Worm (Caenorhabditis elegans) whole organism, late embryonic: Measurements from ENCODE around the gene atg-13.

Experiments
- F13H6.1 ChIP-seq: sonication (generic microtip); optimal IDR thresholded peaks from 2 replicates; lab custom pipeline; 2016; ENCODE audit warnings: missing genetic modification characterization, missing compliant biosample characterization
- K02D7.2 ChIP-seq: sonication (generic microtip); optimal IDR thresholded peaks from 2 replicates; lab custom pipeline; 2017; ENCODE audit warnings: mild to moderate bottlenecking, missing genetic modification characterization, missing compliant biosample characterization
- Y22D7AL.16 ChIP-seq: sonication (generic microtip); optimal IDR thresholded peaks from 2 replicates; lab custom pipeline; 2016; ENCODE audit warnings: missing genetic modification characterization, missing compliant biosample characterization
- ahr-1 ChIP-seq: sonication (generic microtip); optimal IDR thresholded peaks from 2 replicates; lab custom pipeline; 2016; ENCODE audit warnings: missing genetic modification characterization, missing compliant biosample characterization
- ceh-19 ChIP-seq: fragments of 200-800 bp; sonication (Bioruptor generic); optimal IDR thresholded peaks from 2 replicates; lab custom pipeline; 2018; ENCODE audit warnings: mild to moderate bottlenecking, missing genetic modification characterization, missing compliant biosample characterization
- ceh-24 ChIP-seq: sonication (generic microtip); optimal IDR thresholded peaks from 2 replicates; lab custom pipeline; 2016; ENCODE audit warnings: mild to moderate bottlenecking, missing genetic modification characterization, missing compliant biosample characterization
- ceh-30 ChIP-seq: fragments of 150-350 bp; optimal IDR thresholded peaks from 2 replicates; lab custom pipeline; 2014; ENCODE audit warnings: missing biosample characterization, missing genetic modification characterization
- ceh-34 ChIP-seq: sonication (generic microtip); optimal IDR thresholded peaks from 2 replicates; lab custom pipeline; 2016; ENCODE audit warnings: mild to moderate bottlenecking, missing genetic modification characterization, missing compliant biosample characterization
- ceh-45 ChIP-seq: fragments of 200-800 bp; sonication (Bioruptor generic); IDR thresholded peaks from 2 replicates; pipeline ENCODE4 v1.3.6; 2022; ENCODE audit warnings: missing genetic modification reagents, missing genetic modification characterization, missing compliant biosample characterization
- ceh-9 ChIP-seq: sonication (generic microtip); optimal IDR thresholded peaks from 2 replicates; lab custom pipeline; 2016; ENCODE audit warnings: mild to moderate bottlenecking, missing genetic modification characterization, inconsistent platforms, missing compliant biosample characterization
- dmd-4 ChIP-seq: sonication (generic microtip); optimal IDR thresholded peaks from 2 replicates; lab custom pipeline; 2016; ENCODE audit warnings: borderline replicate concordance, missing genetic modification characterization, missing compliant biosample characterization
- dve-1 ChIP-seq: sonication (generic microtip); optimal IDR thresholded peaks from 2 replicates; lab custom pipeline; 2017; ENCODE audit warnings: antibody characterized with exemption, mild to moderate bottlenecking, missing genetic modification characterization, missing compliant biosample characterization
- elt-4 ChIP-seq: sonication (generic microtip); optimal IDR thresholded peaks from 2 replicates; lab custom pipeline; 2016; ENCODE audit warnings: missing genetic modification characterization, missing compliant biosample characterization
- ets-4 ChIP-seq: sonication (generic microtip); optimal IDR thresholded peaks from 2 replicates; lab custom pipeline; 2016; ENCODE audit warnings: missing genetic modification characterization, missing compliant biosample characterization
- fax-1 ChIP-seq: sonication (generic microtip); optimal IDR thresholded peaks from 2 replicates; lab custom pipeline; 2016; ENCODE audit warnings: missing genotype, missing genetic modification characterization, missing compliant biosample characterization
- fkh-10 ChIP-seq: fragments of 150-350 bp; optimal IDR thresholded peaks from 2 replicates; lab custom pipeline; 2014; ENCODE audit warnings: missing biosample characterization, missing genetic modification reagents, missing genetic modification characterization
- gmeb-2 ChIP-seq: sonication (generic microtip); optimal IDR thresholded peaks from 2 replicates; lab custom pipeline; 2016; ENCODE audit warnings: missing genetic modification characterization, inconsistent platforms, missing compliant biosample characterization
- hlh-15 ChIP-seq: sonication (generic microtip); optimal IDR thresholded peaks from 2 replicates; lab custom pipeline; 2016; ENCODE audit warnings: missing genetic modification characterization, missing compliant biosample characterization
- hlh-30 ChIP-seq: sonication (generic microtip); optimal IDR thresholded peaks from 2 replicates; lab custom pipeline; 2017; ENCODE audit warnings: antibody characterized with exemption, missing genetic modification characterization, missing compliant biosample characterization; ENCODE audit not compliant: insufficient read depth
- hlh-8 ChIP-seq: sonication (generic microtip); optimal IDR thresholded peaks from 2 replicates; lab custom pipeline; 2016; ENCODE audit warnings: missing genotype, missing genetic modification characterization, missing compliant biosample characterization
- lim-6 ChIP-seq: sonication (generic microtip); optimal IDR thresholded peaks from 2 replicates; lab custom pipeline; 2016; ENCODE audit warnings: missing genetic modification characterization, missing compliant biosample characterization
- lin-11 ChIP-seq: fragments of 200-800 bp; sonication (Bioruptor generic); optimal IDR thresholded peaks from 2 replicates; lab custom pipeline; 2018; ENCODE audit warnings: mild to moderate bottlenecking, missing genetic modification characterization, missing compliant biosample characterization
- madf-2 ChIP-seq: sonication (generic microtip); optimal IDR thresholded peaks from 2 replicates; lab custom pipeline; 2017; ENCODE audit warnings: missing genetic modification characterization, missing compliant biosample characterization
- nhr-232 ChIP-seq: sonication (generic microtip); optimal IDR thresholded peaks from 2 replicates; lab custom pipeline; 2016; ENCODE audit warnings: missing genetic modification characterization, missing compliant biosample characterization
- pag-3 ChIP-seq: sonication (generic microtip); optimal IDR thresholded peaks from 2 replicates; lab custom pipeline; 2016; ENCODE audit warnings: missing compliant biosample characterization, missing genetic modification characterization, borderline replicate concordance
- pax-1 ChIP-seq: fragments of 150-350 bp; optimal IDR thresholded peaks from 2 replicates; lab custom pipeline; 2014; ENCODE audit warnings: missing biosample characterization, missing genetic modification characterization
- pha-2 ChIP-seq: sonication (generic microtip); optimal IDR thresholded peaks from 2 replicates; lab custom pipeline; 2017; ENCODE audit warnings: mild to moderate bottlenecking, missing genetic modification characterization, missing compliant biosample characterization
- pqm-1 ChIP-seq: sonication (generic microtip); optimal IDR thresholded peaks from 2 replicates; lab custom pipeline; 2016; ENCODE audit warnings: missing genetic modification characterization, missing compliant biosample characterization
- sdc-2 ChIP-seq: sonication (generic microtip); optimal IDR thresholded peaks from 2 replicates; lab custom pipeline; 2016; ENCODE audit warnings: missing genotype, missing genetic modification characterization, missing compliant biosample characterization
- syd-9 ChIP-seq: sonication (generic microtip); optimal IDR thresholded peaks from 2 replicates; lab custom pipeline; 2016; ENCODE audit warnings: mild to moderate bottlenecking, missing genetic modification characterization, moderate library complexity, missing compliant biosample characterization
- tbx-2 ChIP-seq: sonication (generic microtip); optimal IDR thresholded peaks from 2 replicates; lab custom pipeline; 2016; ENCODE audit warnings: missing genetic modification characterization, missing compliant biosample characterization
- tbx-7 ChIP-seq: sonication (generic microtip); optimal IDR thresholded peaks from 2 replicates; lab custom pipeline; 2016; ENCODE audit warnings: missing genotype, missing genetic modification characterization, missing compliant biosample characterization
- unc-3 ChIP-seq, 2 experiments: fragments of 200-800 bp in 1 of 2; sonication (Bioruptor generic) in 1 of 2; sonication (generic microtip) in 1 of 2; conservative IDR thresholded peaks in 1 of 2; optimal IDR thresholded peaks in 1 of 2; 2 replicates each; pipeline versions ENCODE4 v1.3.6 to Lab custom; 2016 to 2022; ENCODE audit warnings: missing compliant biosample characterization in 2 of 2, missing genetic modification characterization in 2 of 2, missing genetic modification reagents in 1 of 2
- unc-42 ChIP-seq: sonication (generic microtip); optimal IDR thresholded peaks from 2 replicates; lab custom pipeline; 2016; ENCODE audit warnings: missing genotype, missing genetic modification characterization, missing compliant biosample characterization
- unc-55 ChIP-seq: sonication (generic microtip); optimal IDR thresholded peaks from 2 replicates; lab custom pipeline; 2017; ENCODE audit warnings: missing biosample characterization, missing genetic modification reagents, missing genetic modification characterization
- ztf-16 ChIP-seq: sonication (generic microtip); optimal IDR thresholded peaks from 2 replicates; lab custom pipeline; 2017; ENCODE audit warnings: missing genetic modification characterization, missing compliant biosample characterization

atg-13 gene

ce11 chrIII:8199060-8199459 is 41.1 kb upstream of the atg-13 start:
- no peak for TF ChIP-seq ceh-19 (GFP tag; lab: Kevin White, UChicago)
- no peak for TF ChIP-seq pha-2 (tag; lab: Kevin White, UChicago)
- TF ChIP-seq elt-4 (tag; lab: Kevin White, UChicago), result no peak
- no peak for TF ChIP-seq ceh-9
- TF ChIP-seq hlh-15 (tag; lab: Kevin White, UChicago), result no peak
- no peak for TF ChIP-seq ceh-24
- TF ChIP-seq fkh-10 (GFP tag; lab: Kevin White, UChicago), result no peak
- no peak for TF ChIP-seq nhr-232 (tag; lab: Kevin White, UChicago)
- no peak for TF ChIP-seq hlh-8 (tag; lab: Kevin White, UChicago)
- TF ChIP-seq, all 69 proteins: peak for 0

ce11 chrIII:8191695-8192094 is 33.7 kb upstream of the atg-13 start, which contains the start of gene C50C3.1:
TSS of gene C50C3.1 (plus strand) at chrIII:8191995.
- TF ChIP-seq hlh-30 (tag; lab: Kevin White, UChicago), result no peak
- TF ChIP-seq unc-42 (tag; lab: Kevin White, UChicago), result no peak

DNA sequence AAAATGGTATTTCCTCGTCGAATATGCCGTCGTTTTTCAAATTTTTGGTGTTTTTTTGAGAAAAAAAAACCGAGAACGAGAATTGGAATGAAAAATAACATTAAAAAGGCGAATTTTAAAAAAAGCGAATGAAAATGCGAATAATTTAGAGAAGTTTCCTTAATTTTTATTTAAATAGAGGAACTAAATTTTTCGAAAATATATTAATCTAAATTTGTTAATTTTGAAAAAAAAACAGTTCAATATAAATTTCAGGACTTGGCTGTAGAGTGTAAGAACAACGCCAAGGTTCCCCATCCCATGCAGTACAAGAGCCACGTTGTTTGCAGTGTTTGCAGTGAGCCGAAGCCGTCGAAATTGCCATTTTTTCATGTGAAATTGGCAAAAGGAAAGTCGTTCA is 32.5 kb upstream of the atg-13 start, which contains the start of gene C50C3.19:
TSS of gene C50C3.19 (plus strand) at position 301 of the 400 bp plus-strand sequence.
- TF ChIP-seq unc-55 (GFP tag; lab: Kevin White, UChicago), result no peak
- TF ChIP-seq lim-6 (tag; lab: Kevin White, UChicago), result no peak
- no peak for TF ChIP-seq hlh-8 (tag; lab: Kevin White, UChicago)
- TF ChIP-seq nhr-232 (tag; lab: Kevin White, UChicago), result no peak
- no peak for TF ChIP-seq ets-4
- no peak for TF ChIP-seq ceh-34 (tag; lab: Kevin White, UChicago)
- TF ChIP-seq ceh-45 (GFP tag; lab: Robert Waterston, UW), result no peak
- no peak for TF ChIP-seq K02D7.2 (tag; lab: Kevin White, UChicago)
- TF ChIP-seq unc-3 (GFP tag; conservative IDR thresholded peaks at IDR 0.05; lab: Robert Waterston, UW), result no peak
- no peak for TF ChIP-seq unc-3 (tag; optimal IDR thresholded peaks at IDR 0.05; lab: Kevin White, UChicago)
- TF ChIP-seq F13H6.1, result no peak

DNA sequence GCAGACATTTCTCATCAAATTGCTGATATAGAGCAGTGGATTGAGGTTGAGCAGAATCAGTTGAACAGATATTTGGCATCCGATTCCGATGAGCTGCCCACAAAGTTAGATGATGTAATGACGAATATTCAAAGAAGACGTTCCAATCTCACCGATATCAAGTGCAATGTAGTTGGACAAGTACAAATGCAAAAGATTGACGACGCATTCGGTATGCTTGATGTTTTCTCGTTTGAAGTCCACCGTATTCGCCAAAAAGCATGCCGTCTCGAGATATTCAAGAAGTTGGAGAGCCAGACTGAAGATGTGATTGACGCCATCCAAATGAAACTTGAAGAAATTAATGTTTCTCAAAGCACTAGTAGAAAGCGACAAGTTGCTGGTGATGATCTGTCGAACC is 27.1 kb upstream of the atg-13 start:
- TF ChIP-seq dmd-4 (tag; lab: Kevin White, UChicago), result no peak
- TF ChIP-seq ahr-1 (tag; lab: Kevin White, UChicago), result no peak
- no peak for TF ChIP-seq sdc-2 (tag; lab: Kevin White, UChicago)
- TF ChIP-seq lin-11 (tag; lab: Kevin White, UChicago), result no peak
- no peak for TF ChIP-seq syd-9
- TF ChIP-seq fkh-10 (GFP tag; lab: Kevin White, UChicago), result no peak
- no peak for TF ChIP-seq fax-1 (tag; lab: Kevin White, UChicago)
- no peak for TF ChIP-seq elt-4 (tag; lab: Kevin White, UChicago)
- no peak for TF ChIP-seq pax-1
- no peak for TF ChIP-seq tbx-2 (tag; lab: Kevin White, UChicago)
- TF ChIP-seq madf-2 (tag; lab: Kevin White, UChicago), result no peak
- no peak for TF ChIP-seq gmeb-2
- TF ChIP-seq hlh-8 (tag; lab: Kevin White, UChicago), result no peak
- no peak for TF ChIP-seq unc-42 (tag; lab: Kevin White, UChicago)
- TF ChIP-seq, all 69 proteins: peak for 0

ce11 chrIII:8182573-8182972 is 24.6 kb upstream of the atg-13 start:
- TF ChIP-seq F13H6.1 (no peak), sdc-2 (tag; lab: Kevin White, UChicago) (no peak), dmd-4 (tag; lab: Kevin White, UChicago) (no peak), ceh-9 (no peak), pag-3 (no peak), dve-1 (tag; lab: Kevin White, UChicago) (no peak), ztf-16 (tag; lab: Kevin White, UChicago) (no peak), ceh-30 (tag; lab: Kevin White, UChicago) (no peak), tbx-7 (tag; lab: Kevin White, UChicago) (no peak), pqm-1 (tag; lab: Kevin White, UChicago) (no peak), Y22D7AL.16 (tag; lab: Kevin White, UChicago) (no peak)
